Worm (Caenorhabditis elegans): ENCODE data around the gene fubl-1.

DNA sequence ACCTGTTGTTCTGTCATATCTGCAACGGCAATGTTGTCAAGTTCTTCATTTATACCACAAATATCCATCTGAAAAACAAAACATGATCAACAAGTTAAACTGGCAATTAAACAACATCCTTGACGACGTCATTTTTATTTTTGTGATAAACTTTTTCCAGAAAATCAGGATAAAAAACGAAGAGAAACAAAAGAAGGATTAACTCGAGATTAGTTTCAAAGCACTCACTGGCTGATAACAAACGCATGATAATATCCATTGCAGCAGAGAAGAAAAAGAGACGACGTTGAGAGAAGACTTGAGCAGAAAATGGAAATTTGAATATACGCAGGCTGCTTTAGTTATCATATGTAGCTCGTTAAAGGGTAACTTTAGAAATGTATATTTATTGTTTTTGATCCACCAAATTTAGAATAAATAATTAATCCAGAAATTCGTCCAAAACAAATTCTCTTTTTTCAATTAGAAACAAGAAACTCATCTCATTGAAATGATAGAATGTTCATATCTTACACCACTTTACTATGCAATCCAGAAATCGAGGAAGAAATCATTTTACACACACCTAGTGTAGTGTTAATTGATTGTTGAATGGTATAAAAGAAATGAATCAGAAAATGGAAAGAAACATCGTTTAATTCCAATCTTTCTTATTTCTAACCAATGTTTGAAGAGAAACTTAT lies 2.6 kb upstream of the fubl-1 start, which contains the start of the genes C12D8.21 and col-148:
- TF ChIP-seq egl-13 (tag; optimal IDR thresholded peaks at IDR 0.05) = no peak
- no peak for TF ChIP-seq unc-62 (GFP tag; optimal IDR thresholded peaks at IDR 0.05)
- no peak for TF ChIP-seq pqm-1 (tag; optimal IDR thresholded peaks at IDR 0.05)
- no peak for TF ChIP-seq tbx-2 (tag; optimal IDR thresholded peaks at IDR 0.05)
- no peak for TF ChIP-seq dpl-1 (GFP tag; optimal IDR thresholded peaks at IDR 0.05)
- no peak for TF ChIP-seq swsn-7 (tag; optimal IDR thresholded peaks at IDR 0.05)
- TF ChIP-seq mdl-1 (tag; optimal IDR thresholded peaks at IDR 0.05) = no peak
- no peak for TF ChIP-seq elt-3 (tag; optimal IDR thresholded peaks at IDR 0.05)
- no peak for TF ChIP-seq C16A3.4 (tag; optimal IDR thresholded peaks at IDR 0.05)
- TF ChIP-seq elt-2 (tag; optimal IDR thresholded peaks at IDR 0.05) = no peak
- TF ChIP-seq sptf-1 (tag; optimal IDR thresholded peaks at IDR 0.05) = no peak
- no peak for TF ChIP-seq lin-35 (GFP tag; optimal IDR thresholded peaks at IDR 0.05)
